Fruit fly (Drosophila melanogaster) whole organism, embryonic: ENCODE data around the gene CG34309.

ENCODE experiments used
- Adf1 ChIP-seq: fragments of 200-800 bp; sonication (Bioruptor generic); IDR thresholded peaks from 2 replicates; pipeline ENCODE4 v1.3.6; 2022; ENCODE audit warnings: missing biosample characterization, missing genetic modification characterization
- Antp ChIP-seq: fragments of 200-800 bp; sonication (Bioruptor generic); optimal IDR thresholded peaks from 3 replicates; lab custom pipeline; 2016; ENCODE audit warnings: missing biosample characterization, missing genetic modification characterization
- CG10654 ChIP-seq: fragments of 200-800 bp; sonication (Bioruptor generic); optimal IDR thresholded peaks from 2 replicates; lab custom pipeline; 2016; ENCODE audit warnings: missing biosample characterization, missing genetic modification characterization
- CG11247 ChIP-seq: fragments of 200-800 bp; sonication (Bioruptor generic); IDR thresholded peaks from 2 replicates; pipeline ENCODE4 v1.3.6; 2022; ENCODE audit warnings: missing biosample characterization, missing genetic modification characterization
- CG11456 ChIP-seq: fragments of 200-800 bp; sonication (Bioruptor generic); IDR thresholded peaks from 3 replicates; pipeline ENCODE4 v1.3.6; 2022; ENCODE audit warnings: missing biosample characterization, missing genetic modification characterization
- CG11696 ChIP-seq: fragments of 200-800 bp; sonication (Bioruptor generic); IDR thresholded peaks from 2 replicates; pipeline ENCODE4 v1.3.6; 2022; ENCODE audit warnings: missing biosample characterization, missing genetic modification characterization
- CG11723 ChIP-seq: fragments of 200-800 bp; sonication (Bioruptor generic); optimal IDR thresholded peaks from 2 replicates; lab custom pipeline; 2017; ENCODE audit warnings: missing biosample characterization, mild to moderate bottlenecking, missing genetic modification characterization
- CG14441 ChIP-seq: fragments of 200-800 bp; sonication (Bioruptor generic); IDR thresholded peaks from 2 replicates; pipeline ENCODE4 v1.3.6; 2022; ENCODE audit warnings: missing biosample characterization, missing genetic modification characterization
- CG15696 ChIP-seq: fragments of 200-800 bp; sonication (Bioruptor generic); optimal IDR thresholded peaks from 2 replicates; lab custom pipeline; 2019; ENCODE audit warnings: missing biosample characterization, mild to moderate bottlenecking, missing genetic modification characterization, moderate library complexity
- CG2116 ChIP-seq: fragments of 200-800 bp; sonication (Bioruptor generic); optimal IDR thresholded peaks from 3 replicates; lab custom pipeline; 2018; ENCODE audit warnings: missing biosample characterization, mild to moderate bottlenecking, missing genetic modification characterization
- CG31224 ChIP-seq: fragments of 200-800 bp; sonication (Bioruptor generic); IDR thresholded peaks from 2 replicates; pipeline ENCODE4 v1.3.6; 2022; ENCODE audit warnings: missing biosample characterization, missing genetic modification characterization
- CG31365 ChIP-seq: fragments of 200-800 bp; sonication (Bioruptor generic); optimal IDR thresholded peaks from 2 replicates; lab custom pipeline; 2018; ENCODE audit warnings: missing biosample characterization, mild to moderate bottlenecking, missing genetic modification characterization
- CG3163 ChIP-seq: fragments of 200-800 bp; sonication (Bioruptor generic); optimal IDR thresholded peaks from 3 replicates; lab custom pipeline; 2016; ENCODE audit warnings: missing biosample characterization, missing genetic modification characterization
- CG3726 ChIP-seq: fragments of 200-800 bp; sonication (Bioruptor generic); IDR thresholded peaks from 3 replicates; pipeline ENCODE4, ENCODE4 v1.3.6; 2022; ENCODE audit warnings: missing biosample characterization, missing genetic modification characterization
- CG4707 ChIP-seq: fragments of 200-800 bp; sonication (Bioruptor generic); optimal IDR thresholded peaks from 2 replicates; lab custom pipeline; 2018; ENCODE audit warnings: missing biosample characterization, mild to moderate bottlenecking, missing genetic modification characterization, moderate library complexity
- CG4730 ChIP-seq: fragments of 200-800 bp; sonication (Bioruptor generic); IDR thresholded peaks from 2 replicates; pipeline ENCODE4 v1.3.6; 2022; ENCODE audit warnings: missing biosample characterization, missing genetic modification characterization
- CG5245 ChIP-seq: fragments of 200-800 bp; sonication (Bioruptor generic); optimal IDR thresholded peaks from 3 replicates; lab custom pipeline; 2016; ENCODE audit warnings: missing biosample characterization, missing genetic modification characterization
- CG7745 ChIP-seq: fragments of 200-800 bp; sonication (Bioruptor generic); optimal IDR thresholded peaks from 2 replicates; lab custom pipeline; 2018; ENCODE audit warnings: missing biosample characterization, mild to moderate bottlenecking, missing genetic modification characterization, moderate library complexity
- CG8924 ChIP-seq: fragments of 200-800 bp; optimal IDR thresholded peaks from 3 replicates; lab custom pipeline; 2019; ENCODE audit warnings: missing biosample characterization, mild to moderate bottlenecking, missing genetic modification characterization, moderate library complexity
- CG9215 ChIP-seq: fragments of 200-800 bp; sonication (Bioruptor generic); IDR thresholded peaks from 2 replicates; pipeline ENCODE4 v1.3.6; 2022; ENCODE audit warnings: missing biosample characterization, missing genetic modification characterization
- D19B ChIP-seq: fragments of 200-800 bp; sonication (Bioruptor generic); optimal IDR thresholded peaks from 2 replicates; lab custom pipeline; 2017; ENCODE audit warnings: missing biosample characterization, mild to moderate bottlenecking, missing genetic modification characterization
- Deaf1 ChIP-seq: fragments of 200-800 bp; optimal IDR thresholded peaks from 3 replicates; lab custom pipeline; 2019; ENCODE audit warnings: missing biosample characterization, mild to moderate bottlenecking, missing genetic modification characterization, moderate library complexity
- Eip74EF ChIP-seq, 2 experiments: fragments of 200-800 bp in 1 of 2; fragments of >200 bp in 1 of 2; sonication (Bioruptor generic) in 1 of 2; optimal IDR thresholded peaks; 2 replicates each; lab custom pipeline; 2017 to 2019; ENCODE audit warnings: missing biosample characterization in 2 of 2, missing genetic modification characterization in 2 of 2, mild to moderate bottlenecking in 1 of 2, moderate library complexity in 1 of 2
- Kr ChIP-seq: fragments of 200-800 bp; sonication (Bioruptor generic); optimal IDR thresholded peaks from 2 replicates; lab custom pipeline; 2017; ENCODE audit warnings: missing biosample characterization, mild to moderate bottlenecking, missing genetic modification characterization
- Nf-YC ChIP-seq: fragments of 200-800 bp; optimal IDR thresholded peaks from 3 replicates; lab custom pipeline; 2019; ENCODE audit warnings: missing biosample characterization, mild to moderate bottlenecking, missing genetic modification characterization, moderate library complexity
- Opbp ChIP-seq: fragments of 200-800 bp; sonication (Bioruptor generic); IDR thresholded peaks from 3 replicates; pipeline ENCODE4 v1.3.6; 2022; ENCODE audit warnings: missing biosample characterization, missing genetic modification characterization; ENCODE audit not compliant: partially characterized antibody
- Optix ChIP-seq: fragments of 200-800 bp; sonication (Bioruptor generic); IDR thresholded peaks from 3 replicates; pipeline ENCODE4 v1.3.6; 2022; ENCODE audit warnings: missing biosample characterization, missing genetic modification characterization
- Sox102F ChIP-seq: fragments of 200-800 bp; sonication (Bioruptor generic); optimal IDR thresholded peaks from 2 replicates; lab custom pipeline; 2018; ENCODE audit warnings: missing biosample characterization, mild to moderate bottlenecking, missing genetic modification characterization, moderate library complexity
- Usf ChIP-seq: fragments of 200-800 bp; sonication (Bioruptor generic); optimal IDR thresholded peaks from 2 replicates; lab custom pipeline; 2017; ENCODE audit warnings: missing genotype, missing biosample characterization, missing genetic modification characterization
- abd-A ChIP-seq: fragments of 200-800 bp; sonication (Bioruptor generic); optimal IDR thresholded peaks from 3 replicates; lab custom pipeline; 2019; ENCODE audit warnings: missing biosample characterization, mild to moderate bottlenecking, missing genetic modification characterization, moderate library complexity
- bab2 ChIP-seq: fragments of 200-800 bp; sonication (Bioruptor generic); optimal IDR thresholded peaks from 2 replicates; lab custom pipeline; 2016; ENCODE audit warnings: missing biosample characterization, missing genetic modification characterization
- bigmax ChIP-seq: fragments of 200-800 bp; sonication (Bioruptor generic); optimal IDR thresholded peaks from 2 replicates; lab custom pipeline; 2018; ENCODE audit warnings: missing biosample characterization, mild to moderate bottlenecking, missing genetic modification characterization
- cas ChIP-seq: fragments of 200-800 bp; sonication (Bioruptor generic); IDR thresholded peaks from 2 replicates; pipeline ENCODE4 v1.3.6; 2022; ENCODE audit warnings: missing biosample characterization, missing genetic modification characterization
- dati ChIP-seq: fragments of 200-800 bp; sonication (Bioruptor generic); IDR thresholded peaks from 2 replicates; pipeline ENCODE4 v1.3.6; 2022; ENCODE audit warnings: missing biosample characterization, missing genetic modification characterization
- dysf ChIP-seq: fragments of 200-800 bp; sonication (Bioruptor generic); IDR thresholded peaks from 3 replicates; pipeline ENCODE4 v1.3.6; 2022; ENCODE audit warnings: missing biosample characterization, missing genetic modification characterization
- en ChIP-seq: fragments of 200-800 bp; sonication (Bioruptor generic); optimal IDR thresholded peaks from 2 replicates; lab custom pipeline; 2016; ENCODE audit warnings: missing biosample characterization, missing genetic modification characterization
- eyg ChIP-seq: fragments of 200-800 bp; sonication (Bioruptor generic); optimal IDR thresholded peaks from 3 replicates; lab custom pipeline; 2016; ENCODE audit warnings: missing biosample characterization, missing genetic modification characterization
- hth ChIP-seq: fragments of >200 bp; optimal IDR thresholded peaks from 2 replicates; lab custom pipeline; 2017; ENCODE audit warnings: inconsistent platforms
- insv ChIP-seq, 2 experiments: fragments of 200-800 bp; sonication (Bioruptor generic); optimal IDR thresholded peaks; 3 replicates each; lab custom pipeline; 2016 to 2018; ENCODE audit warnings: missing biosample characterization in 2 of 2, missing genetic modification characterization in 2 of 2
- inv ChIP-seq: fragments of 200-800 bp; sonication (Bioruptor generic); IDR thresholded peaks from 2 replicates; pipeline ENCODE4 v1.3.6; 2022; ENCODE audit warnings: missing biosample characterization, missing genetic modification characterization; ENCODE audit not compliant: partially characterized antibody
- knrl ChIP-seq: fragments of 200-800 bp; sonication (Bioruptor generic); IDR thresholded peaks from 3 replicates; pipeline ENCODE4 v1.3.6; 2022; ENCODE audit warnings: missing biosample characterization, missing genetic modification characterization; ENCODE audit not compliant: partially characterized antibody
- onecut ChIP-seq: fragments of 200-800 bp; sonication (Bioruptor generic); IDR thresholded peaks from 2 replicates; pipeline ENCODE4 v1.3.6; 2022; ENCODE audit warnings: missing biosample characterization, missing genetic modification characterization
- pfk ChIP-seq: fragments of 200-800 bp; sonication (Bioruptor generic); optimal IDR thresholded peaks from 2 replicates; lab custom pipeline; 2018; ENCODE audit warnings: missing biosample characterization, mild to moderate bottlenecking, missing genetic modification characterization, moderate library complexity
- repo ChIP-seq: fragments of 200-800 bp; sonication (Bioruptor generic); optimal IDR thresholded peaks from 2 replicates; lab custom pipeline; 2016; ENCODE audit warnings: missing biosample characterization, missing genetic modification characterization
- rib ChIP-seq: fragments of 200-800 bp; sonication (Bioruptor generic); IDR thresholded peaks from 2 replicates; pipeline ENCODE4 v1.3.6; 2022; ENCODE audit warnings: missing biosample characterization, missing genetic modification characterization
- sna ChIP-seq: fragments of 200-800 bp; sonication (Bioruptor generic); IDR thresholded peaks from 2 replicates; pipeline ENCODE4 v1.3.6; 2022; ENCODE audit warnings: missing biosample characterization, missing genetic modification characterization; ENCODE audit not compliant: partially characterized antibody
- sqz ChIP-seq: fragments of 200-800 bp; sonication (Bioruptor generic); optimal IDR thresholded peaks from 3 replicates; lab custom pipeline; 2018; ENCODE audit warnings: missing biosample characterization, mild to moderate bottlenecking, missing genetic modification characterization
- tna ChIP-seq: fragments of 200-800 bp; sonication (Bioruptor generic); IDR thresholded peaks from 2 replicates; pipeline ENCODE4 v1.3.6; 2022; ENCODE audit warnings: missing biosample characterization, missing genetic modification characterization; ENCODE audit not compliant: partially characterized antibody

CG34309 gene

dm6 chr3R:13364175-13365174 is 8.0 kb upstream of the CG34309 start, which contains the start of gene Dic1 (continued):
- TF ChIP-seq Nf-YC (peak; percentile 87), CG10654 (GFP tag; lab: Kevin White, UChicago) (peak; percentile 93), eyg (GFP tag; lab: Kevin White, UChicago) (peak; percentile 71), Eip74EF (GFP tag; optimal IDR thresholded peaks at IDR 0.05; lab: Kevin White, UChicago) (peak in 1 of 2 experiments; percentile 96), Usf (GFP tag; lab: Kevin White, UChicago) (peak; percentile 96), Opbp (GFP tag; lab: Robert Waterston, UW) (peak; percentile 52; the same call in 1 of the 3 replicates), CG3163 (GFP tag; lab: Kevin White, UChicago) (peak; percentile 64), CG11696 (GFP tag; lab: Robert Waterston, UW) (peak; percentile 57), sna (GFP tag; lab: Robert Waterston, UW) (0 out of 2 replicates have a peak, but pooled peaks have one; percentile 36), Kr (GFP tag; lab: Kevin White, UChicago) (peak; percentile 79), bab2 (GFP tag; lab: Kevin White, UChicago) (peak; percentile 90), CG5245 (GFP tag; lab: Kevin White, UChicago) (peak; percentile 95), CG14441 (peak; percentile 89), tna (GFP tag; lab: Robert Waterston, UW) (peak; percentile 52; the same call in 1 of the 2 replicates), CG2116 (GFP tag; lab: Kevin White, UChicago) (peak; percentile 82), CG11723 (GFP tag; lab: Kevin White, UChicago) (peak; percentile 97), rib (GFP tag; lab: Robert Waterston, UW) (peak; percentile 79), CG8924 (tag; lab: Kevin White, UChicago) (peak; percentile 98), CG4707 (peak; percentile 77), CG9215 (peak; percentile 92), cas (GFP tag; lab: Robert Waterston, UW) (peak; percentile 70), knrl (GFP tag; lab: Robert Waterston, UW) (no peak), Optix (GFP tag; lab: Robert Waterston, UW) (peak; percentile 37; the same call in 1 of the 3 replicates), bigmax (no peak), D19B (GFP tag; lab: Kevin White, UChicago) (peak; percentile 95), inv (no peak; the same call in 1 of the 2 replicates), repo (GFP tag; lab: Kevin White, UChicago) (peak; percentile 82), Adf1 (GFP tag; lab: Robert Waterston, UW) (peak; percentile 73), pfk (GFP tag; lab: Kevin White, UChicago) (peak; percentile 29), onecut (GFP tag; lab: Robert Waterston, UW) (peak; percentile 88), CG11247 (GFP tag; lab: Robert Waterston, UW) (peak; percentile 85), CG7745 (tag; lab: Kevin White, UChicago) (no peak), sqz (GFP tag; lab: Kevin White, UChicago) (peak; percentile 96), CG15696 (tag; lab: Kevin White, UChicago) (peak; percentile 93), Antp (GFP tag; lab: Kevin White, UChicago) (peak; percentile 88), dysf (GFP tag; lab: Robert Waterston, UW) (peak; percentile 96), Sox102F (GFP tag; lab: Kevin White, UChicago) (peak; percentile 98), abd-A (tag; lab: Kevin White, UChicago) (peak; percentile 64), Deaf1 (tag; lab: Kevin White, UChicago) (peak; percentile 85), hth (lab: Kevin White, UChicago) (no peak), CG31365 (tag; lab: Kevin White, UChicago) (peak; percentile 64), insv (GFP tag; optimal IDR thresholded peaks at IDR 0.05; lab: Kevin White, UChicago) (peak; percentile 45 to 76), dati (GFP tag; lab: Robert Waterston, UW) (peak; percentile 77), en (GFP tag; lab: Kevin White, UChicago) (peak; percentile 76), CG3726 (GFP tag; lab: Robert Waterston, UW) (peak; percentile 67; the same call in 2 of the 3 replicates), CG4730 (peak; percentile 81), CG31224 (GFP tag; lab: Robert Waterston, UW) (peak; percentile 86), CG11456 (peak; percentile 85)
